Fruit fly (Drosophila melanogaster): ENCODE measurements around the gene CG7632.

Gene CG7632

dm6 chr3L:21279876-21280566 lies 24.5 kb upstream of the CG7632 start, which contains the start of gene AcCoAS (continued):
- no peak for TF ChIP-seq HmgD (GFP tag; optimal IDR thresholded peaks at IDR 0.05)
- TF ChIP-seq sqz (GFP tag; optimal IDR thresholded peaks at IDR 0.05), result no peak
- TF ChIP-seq seq (GFP tag; IDR thresholded peaks at IDR 0.05), result no peak
- TF ChIP-seq CG11085 (GFP tag; IDR thresholded peaks at IDR 0.05), result 0 out of 2 replicates have a peak, but pooled peaks have one; percentile 7
- TF ChIP-seq br (optimal IDR thresholded peaks at IDR 0.05), result no peak
- TF ChIP-seq YL-1 (GFP tag; optimal IDR thresholded peaks at IDR 0.05), result peak; percentile 0
- TF ChIP-seq wor (GFP tag; IDR thresholded peaks at IDR 0.05), result no peak
- peak; percentile 4 for TF ChIP-seq CG6854 (GFP tag; optimal IDR thresholded peaks at IDR 0.05)
- TF ChIP-seq Drgx (GFP tag; IDR thresholded peaks at IDR 0.05), result peak; percentile 62
- no peak for TF ChIP-seq knrl (GFP tag; IDR thresholded peaks at IDR 0.05; ENCODE audit: partially characterized antibody)
- TF ChIP-seq CG6683 (GFP tag; optimal IDR thresholded peaks at IDR 0.05), result peak; percentile 6
- 0 out of 3 replicates have a peak, but pooled peaks have one; percentile 29 for TF ChIP-seq CG11695 (GFP tag; IDR thresholded peaks at IDR 0.05)
- TF ChIP-seq dan (GFP tag; IDR thresholded peaks at IDR 0.05), result no peak
- TF ChIP-seq ken (GFP tag; IDR thresholded peaks at IDR 0.05), result no peak
- no peak for TF ChIP-seq CG16863 (GFP tag; optimal IDR thresholded peaks at IDR 0.05)
- peak; percentile 73 for TF ChIP-seq Hand (GFP tag; optimal IDR thresholded peaks at IDR 0.05)
- TF ChIP-seq Awh (GFP tag; IDR thresholded peaks at IDR 0.05), result no peak
- TF ChIP-seq CG31365 (tag; optimal IDR thresholded peaks at IDR 0.05), result no peak
- TF ChIP-seq B-H2 (GFP tag; optimal IDR thresholded peaks at IDR 0.05), result peak; percentile 64
- TF ChIP-seq CG11696 (GFP tag; IDR thresholded peaks at IDR 0.05), result no peak
- no peak for TF ChIP-seq Rx (GFP tag; IDR thresholded peaks at IDR 0.05)
- no peak for TF ChIP-seq CG14965 (GFP tag; optimal IDR thresholded peaks at IDR 0.05; ENCODE audit: borderline replicate concordance)
- peak; percentile 79 for TF ChIP-seq ftz-f1 (GFP tag; optimal IDR thresholded peaks at IDR 0.05)
- TF ChIP-seq Hmx (GFP tag; optimal IDR thresholded peaks at IDR 0.05), result no peak
- TF ChIP-seq mirr (GFP tag; optimal IDR thresholded peaks at IDR 0.05), result peak; percentile 82
- no peak for TF ChIP-seq lmd (GFP tag; IDR thresholded peaks at IDR 0.05)
- peak; percentile 32; the same call in 1 of the 3 replicates for TF ChIP-seq dysf (GFP tag; IDR thresholded peaks at IDR 0.05)
- no peak for TF ChIP-seq CG30431 (GFP tag; optimal IDR thresholded peaks at IDR 0.05)
- peak; percentile 46 for TF ChIP-seq kay (GFP tag; optimal IDR thresholded peaks at IDR 0.05)
- no peak for TF ChIP-seq Tbp (GFP tag; optimal IDR thresholded peaks at IDR 0.05)
- no peak for TF ChIP-seq odd (GFP tag; optimal IDR thresholded peaks at IDR 0.05)
- TF ChIP-seq grn (GFP tag; optimal IDR thresholded peaks at IDR 0.05), result peak; percentile 91
- TF ChIP-seq tio (GFP tag; optimal IDR thresholded peaks at IDR 0.05), result no peak
- TF ChIP-seq cad (GFP tag; optimal IDR thresholded peaks at IDR 0.05), result no peak
- TF ChIP-seq twi (tag; optimal IDR thresholded peaks at IDR 0.05), result no peak
- peak; percentile 96 for TF ChIP-seq cwo (GFP tag; optimal IDR thresholded peaks at IDR 0.05)
- TF ChIP-seq CkIIα-i1 (GFP tag; IDR thresholded peaks at IDR 0.05), result no peak
- peak; percentile 30 for TF ChIP-seq CG13424 (tag; optimal IDR thresholded peaks at IDR 0.05)
- peak; percentile 14 for TF ChIP-seq CG6254 (GFP tag; optimal IDR thresholded peaks at IDR 0.05)
- TF ChIP-seq CG13894 (tag; optimal IDR thresholded peaks at IDR 0.05), result peak; percentile 85
- TF ChIP-seq Dip3 (GFP tag; optimal IDR thresholded peaks at IDR 0.05), result peak; percentile 34
- TF ChIP-seq CG4730 (GFP tag; IDR thresholded peaks at IDR 0.05), result no peak
- no peak for TF ChIP-seq dati (GFP tag; IDR thresholded peaks at IDR 0.05)
- TF ChIP-seq CrebB (tag; optimal IDR thresholded peaks at IDR 0.05), result peak; percentile 25
- no peak for TF ChIP-seq Ets65A (GFP tag)
- TF ChIP-seq CG12942 (GFP tag; optimal IDR thresholded peaks at IDR 0.05), result no peak
- TF ChIP-seq Hr39 (optimal IDR thresholded peaks at IDR 0.05), result no peak
- TF ChIP-seq HHEX (GFP tag; optimal IDR thresholded peaks at IDR 0.05), result no peak
- TF ChIP-seq CG14710 (tag; optimal IDR thresholded peaks at IDR 0.05), result no peak
- peak; percentile 36 for TF ChIP-seq her (GFP tag; optimal IDR thresholded peaks at IDR 0.05)
- no peak for TF ChIP-seq croc (GFP tag; conservative IDR thresholded peaks at IDR 0.05)
- no peak for TF ChIP-seq CG10565 (GFP tag; optimal IDR thresholded peaks at IDR 0.05)
